Fruit fly (Drosophila melanogaster) whole organism, embryonic: Measurements from ENCODE around the gene CG31191.

Source experiments
- Atf-2 ChIP-seq: fragments of 200-800 bp; sonication (Bioruptor generic); optimal IDR thresholded peaks from 2 replicates; lab custom pipeline; 2016; ENCODE audit warnings: missing biosample characterization, missing genetic modification characterization
- Blimp-1 ChIP-seq: fragments of 200-800 bp; sonication (Bioruptor generic); optimal IDR thresholded peaks from 3 replicates; lab custom pipeline; 2018; ENCODE audit warnings: missing biosample characterization, missing genetic modification characterization, mild to moderate bottlenecking, moderate library complexity, missing genetic modification reagents
- CG17361 ChIP-seq: fragments of 200-800 bp; sonication (Bioruptor generic); IDR thresholded peaks from 3 replicates; pipeline ENCODE4 v1.3.6; 2022; ENCODE audit warnings: missing biosample characterization, missing genetic modification characterization
- CG5245 ChIP-seq: fragments of 200-800 bp; sonication (Bioruptor generic); optimal IDR thresholded peaks from 3 replicates; lab custom pipeline; 2016; ENCODE audit warnings: missing biosample characterization, missing genetic modification characterization
- Eip74EF ChIP-seq, 2 experiments: fragments of 200-800 bp in 1 of 2; fragments of >200 bp in 1 of 2; sonication (Bioruptor generic) in 1 of 2; optimal IDR thresholded peaks; 2 replicates each; lab custom pipeline; 2017 to 2019; ENCODE audit warnings: missing biosample characterization in 2 of 2, missing genetic modification characterization in 2 of 2, mild to moderate bottlenecking in 1 of 2, moderate library complexity in 1 of 2
- NFAT ChIP-seq: fragments of 200-800 bp; sonication (Bioruptor generic); IDR thresholded peaks from 2 replicates; pipeline ENCODE4 v1.3.6; 2022; ENCODE audit warnings: missing biosample characterization, missing genetic modification characterization
- Sry-β ChIP-seq: fragments of 200-800 bp; sonication (Bioruptor generic); optimal IDR thresholded peaks from 2 replicates; lab custom pipeline; 2018; ENCODE audit warnings: missing biosample characterization, mild to moderate bottlenecking, missing genetic modification characterization, moderate library complexity
- run ChIP-seq: fragments of 200-800 bp; sonication (Bioruptor generic); optimal IDR thresholded peaks from 3 replicates; lab custom pipeline; 2018; ENCODE audit warnings: missing biosample characterization, mild to moderate bottlenecking, missing genetic modification characterization
- tio ChIP-seq: fragments of 200-800 bp; sonication (Bioruptor generic); optimal IDR thresholded peaks from 2 replicates; lab custom pipeline; 2017; ENCODE audit warnings: missing biosample characterization, missing genetic modification characterization, inconsistent platforms
- ttk ChIP-seq: fragments of 200-800 bp; sonication (Bioruptor generic); IDR thresholded peaks from 2 replicates; pipeline ENCODE4 v2.1.2; 2022; ENCODE audit warnings: missing biosample characterization, missing genetic modification characterization

- TF ChIP-seq Sry-β (GFP tag; lab: Kevin White, UChicago) (no peak), NFAT (GFP tag; lab: Robert Waterston, UW) (no peak), CG5245 (GFP tag; lab: Kevin White, UChicago) (no peak), Eip74EF (GFP tag; optimal IDR thresholded peaks at IDR 0.05; lab: Kevin White, UChicago) (no peak), tio (GFP tag; lab: Kevin White, UChicago) (no peak), Atf-2 (GFP tag; lab: Kevin White, UChicago) (no peak), CG17361 (no peak), Blimp-1 (GFP tag; lab: Kevin White, UChicago) (no peak), ttk (GFP tag; lab: Robert Waterston, UW) (no peak), run (no peak)
These were observed 53.8 kb downstream of the CG31191 start for dm6 chr3R:20891495-20891894.
